Worm (Caenorhabditis elegans): ENCODE results near the gene zip-7.
"Not testable (repeated sequence)": the region's sequence is repeated elsewhere in the genome, so short reads cannot be mapped to it uniquely, and the experiment has no call there.

ce11 chrIV:16507132-16507531 lies 1.6 kb upstream of the zip-7 start, which contains the start of gene Y51H4A.935:
- TF ChIP-seq nhr-28 (tag; optimal IDR thresholded peaks at IDR 0.05); elt-2 (tag; optimal IDR thresholded peaks at IDR 0.05); R02D3.7 (tag; optimal IDR thresholded peaks at IDR 0.05); ama-1 (optimal IDR thresholded peaks at IDR 0.05); aly-2 (tag; optimal IDR thresholded peaks at IDR 0.05); nhr-25 (tag; optimal IDR thresholded peaks at IDR 0.05); egl-27 (tag; optimal IDR thresholded peaks at IDR 0.05); elt-3 (tag; optimal IDR thresholded peaks at IDR 0.05); elt-1 (tag; optimal IDR thresholded peaks at IDR 0.05); nhr-76 (tag; optimal IDR thresholded peaks at IDR 0.05); pqm-1 (tag; optimal IDR thresholded peaks at IDR 0.05); nfya-1 (tag; optimal IDR thresholded peaks at IDR 0.05; ENCODE audit: insufficient read depth); nhr-237 (tag; optimal IDR thresholded peaks at IDR 0.05): not testable (repeated sequence)

All from whole organism, L3 larva.